Fruit fly (Drosophila melanogaster) whole organism, wandering third instar larva: ENCODE results near the gene CG32388.

Experiments
- Abd-B ChIP-seq: fragments of >200 bp; optimal IDR thresholded peaks from 2 replicates; lab custom pipeline; 2017; ENCODE audit warnings: missing biosample characterization, missing genetic modification characterization
- CG32264 ChIP-seq: fragments of 200-800 bp; sonication (Bioruptor generic); optimal IDR thresholded peaks from 2 replicates; lab custom pipeline; 2016; ENCODE audit warnings: missing biosample characterization, missing genetic modification characterization
- CG9705 ChIP-seq: fragments of 200-800 bp; sonication (Bioruptor generic); optimal IDR thresholded peaks from 2 replicates; lab custom pipeline; 2018; ENCODE audit warnings: missing biosample characterization, mild to moderate bottlenecking, missing genetic modification characterization
- CrebA ChIP-seq: fragments of 200-800 bp; sonication (Bioruptor generic); optimal IDR thresholded peaks from 2 replicates; lab custom pipeline; 2016; ENCODE audit warnings: missing biosample characterization, mild to moderate bottlenecking, missing genetic modification characterization, borderline replicate concordance
- Dfd ChIP-seq: fragments of >200 bp; optimal IDR thresholded peaks from 2 replicates; lab custom pipeline; 2017; ENCODE audit warnings: missing biosample characterization, missing genetic modification characterization
- Dif ChIP-seq: fragments of 200-275, 200-300 bp; sonication (Bioruptor generic); optimal IDR thresholded peaks from 2 replicates; lab custom pipeline; 2018; ENCODE audit warnings: missing biosample characterization, missing genetic modification characterization; ENCODE audit not compliant: partially characterized antibody
- GATAd ChIP-seq: sonication (Bioruptor generic); optimal IDR thresholded peaks from 2 replicates; lab custom pipeline; 2016; ENCODE audit warnings: missing biosample characterization, missing genetic modification characterization
- HLH106 ChIP-seq: fragments of 200-800 bp; optimal IDR thresholded peaks from 3 replicates; lab custom pipeline; 2019; ENCODE audit warnings: missing biosample characterization, mild to moderate bottlenecking, missing genetic modification characterization, moderate library complexity
- Hnf4 ChIP-seq: fragments of 200-800 bp; sonication (Bioruptor generic); optimal IDR thresholded peaks from 2 replicates; lab custom pipeline; 2016; ENCODE audit warnings: missing biosample characterization, mild to moderate bottlenecking, missing genetic modification characterization
- Hr78 ChIP-seq: fragments of >200 bp; optimal IDR thresholded peaks from 2 replicates; lab custom pipeline; 2017; ENCODE audit warnings: missing biosample characterization, missing genetic modification characterization
- Hr83 ChIP-seq: fragments of 200-300 bp; sonication (Bioruptor generic); optimal IDR thresholded peaks from 2 replicates; lab custom pipeline; 2016; ENCODE audit warnings: missing biosample characterization, mild to moderate bottlenecking, missing genetic modification characterization, moderate library complexity; ENCODE audit not compliant: poor library complexity, severe bottlenecking
- Jra ChIP-seq: sonication (Bioruptor generic); optimal IDR thresholded peaks from 2 replicates; lab custom pipeline; 2016; ENCODE audit warnings: missing biosample characterization, missing genetic modification characterization
- Mio ChIP-seq: sonication (Bioruptor generic); optimal IDR thresholded peaks from 2 replicates; lab custom pipeline; 2016; ENCODE audit warnings: missing biosample characterization, missing genetic modification characterization
- Myc ChIP-seq: fragments of >200 bp; optimal IDR thresholded peaks from 2 replicates; lab custom pipeline; 2017
- N ChIP-seq: fragments of >200 bp; optimal IDR thresholded peaks from 2 replicates; lab custom pipeline; 2018; ENCODE audit warnings: missing biosample characterization, missing external identifiers, missing genetic modification characterization
- OdsH ChIP-seq: fragments of 200-800 bp; sonication (Bioruptor generic); optimal IDR thresholded peaks from 2 replicates; lab custom pipeline; 2016; ENCODE audit warnings: missing biosample characterization, mild to moderate bottlenecking, missing genetic modification characterization
- Rel ChIP-seq, 2 experiments: fragments of 200-800 bp; sonication (Bioruptor generic) in 1 of 2; optimal IDR thresholded peaks; 2 replicates in 1 of 2; 3 replicates in 1 of 2; lab custom pipeline; 2016 to 2019; ENCODE audit warnings: mild to moderate bottlenecking in 2 of 2, missing biosample characterization in 2 of 2, missing genetic modification characterization in 2 of 2, moderate library complexity in 1 of 2
- Sp1 ChIP-seq: fragments of 200-800 bp; sonication (Bioruptor generic); optimal IDR thresholded peaks from 3 replicates; lab custom pipeline; 2019; ENCODE audit warnings: missing biosample characterization, mild to moderate bottlenecking, missing genetic modification characterization, moderate library complexity
- Vsx2 ChIP-seq: fragments of 200-300, 225-300 bp; sonication (Bioruptor generic); optimal IDR thresholded peaks from 2 replicates; lab custom pipeline; 2018; ENCODE audit warnings: missing biosample characterization, missing genetic modification characterization; ENCODE audit not compliant: partially characterized antibody
- br ChIP-seq: fragments of 200-800 bp; sonication (Bioruptor generic); optimal IDR thresholded peaks from 2 replicates; lab custom pipeline; 2016; ENCODE audit warnings: missing biosample characterization, missing genetic modification characterization
- brk ChIP-seq: fragments of 200-800 bp; sonication (Bioruptor generic); optimal IDR thresholded peaks from 2 replicates; lab custom pipeline; 2016; ENCODE audit warnings: missing biosample characterization, mild to moderate bottlenecking, missing genetic modification characterization
- dl ChIP-seq, 2 experiments: fragments of 175-275, 200-275 bp in 1 of 2; fragments of 200-275 bp in 1 of 2; sonication (Bioruptor generic); optimal IDR thresholded peaks; lab custom pipeline; 2018; ENCODE audit warnings: mild to moderate bottlenecking in 2 of 2, missing biosample characterization in 2 of 2, missing genetic modification characterization in 2 of 2, moderate library complexity in 2 of 2; ENCODE audit not compliant: partially characterized antibody in 2 of 2, insufficient read depth in 1 of 2
- dmrt93B ChIP-seq: fragments of 200-800 bp; sonication (Bioruptor generic); optimal IDR thresholded peaks from 2 replicates; lab custom pipeline; 2018; ENCODE audit warnings: missing biosample characterization, mild to moderate bottlenecking, missing genetic modification characterization
- dsf ChIP-seq: sonication (Bioruptor generic); optimal IDR thresholded peaks from 2 replicates; lab custom pipeline; 2016; ENCODE audit warnings: missing biosample characterization, missing genetic modification characterization, borderline replicate concordance
- ey ChIP-seq: fragments of 200-800 bp; sonication (Bioruptor generic); optimal IDR thresholded peaks from 2 replicates; lab custom pipeline; 2016; ENCODE audit warnings: missing biosample characterization, missing genetic modification characterization
- foxo ChIP-seq, 2 experiments: fragments of 200-800 bp; sonication (Bioruptor generic); optimal IDR thresholded peaks; 2 replicates in 1 of 2; 3 replicates in 1 of 2; lab custom pipeline; 2016 to 2017; ENCODE audit warnings: missing biosample characterization in 2 of 2, missing genetic modification characterization in 2 of 2
- fru ChIP-seq: fragments of 200-800 bp; sonication (Bioruptor generic); optimal IDR thresholded peaks from 3 replicates; lab custom pipeline; 2016; ENCODE audit warnings: missing biosample characterization, mild to moderate bottlenecking, missing genetic modification characterization
- h ChIP-seq: fragments of 200-800 bp; sonication (Bioruptor generic); optimal IDR thresholded peaks from 3 replicates; lab custom pipeline; 2016; ENCODE audit warnings: missing biosample characterization, mild to moderate bottlenecking, missing genetic modification characterization
- jim ChIP-seq: fragments of 175-275, 200-325 bp; sonication (Bioruptor generic); optimal IDR thresholded peaks from 2 replicates; lab custom pipeline; 2016; ENCODE audit warnings: missing biosample characterization, mild to moderate bottlenecking, missing genetic modification characterization
- lola ChIP-seq: fragments of >200 bp; optimal IDR thresholded peaks from 2 replicates; lab custom pipeline; 2017; ENCODE audit warnings: missing biosample characterization, missing genetic modification characterization
- pan ChIP-seq: fragments of >200 bp; optimal IDR thresholded peaks from 2 replicates; lab custom pipeline; 2017
- psq ChIP-seq: fragments of 200-800 bp; sonication (Bioruptor generic); optimal IDR thresholded peaks from 3 replicates; lab custom pipeline; 2017; ENCODE audit warnings: missing biosample characterization, mild to moderate bottlenecking, missing genetic modification characterization, moderate library complexity
- rgr ChIP-seq: fragments of 200-800 bp; sonication (Bioruptor generic); optimal IDR thresholded peaks from 3 replicates; lab custom pipeline; 2016; ENCODE audit warnings: missing biosample characterization, mild to moderate bottlenecking, missing genetic modification characterization
- sage ChIP-seq: fragments of 200-800 bp; sonication (Bioruptor generic); optimal IDR thresholded peaks from 2 replicates; lab custom pipeline; 2016; ENCODE audit warnings: missing biosample characterization, mild to moderate bottlenecking, missing genetic modification characterization
- sv ChIP-seq: fragments of 200-800 bp; sonication (Bioruptor generic); optimal IDR thresholded peaks from 3 replicates; lab custom pipeline; 2016; ENCODE audit warnings: missing biosample characterization, missing genetic modification characterization
- tai ChIP-seq: sonication (Bioruptor generic); optimal IDR thresholded peaks from 2 replicates; lab custom pipeline; 2016; ENCODE audit warnings: missing biosample characterization, missing genetic modification characterization
- usp ChIP-seq: fragments of >200 bp; optimal IDR thresholded peaks from 2 replicates; lab custom pipeline; 2017; ENCODE audit warnings: missing biosample characterization, missing genetic modification characterization
- woc ChIP-seq: sonication (Bioruptor generic); optimal IDR thresholded peaks from 2 replicates; lab custom pipeline; 2016; ENCODE audit warnings: missing biosample characterization, mild to moderate bottlenecking, missing genetic modification characterization

Gene CG32388

DNA sequence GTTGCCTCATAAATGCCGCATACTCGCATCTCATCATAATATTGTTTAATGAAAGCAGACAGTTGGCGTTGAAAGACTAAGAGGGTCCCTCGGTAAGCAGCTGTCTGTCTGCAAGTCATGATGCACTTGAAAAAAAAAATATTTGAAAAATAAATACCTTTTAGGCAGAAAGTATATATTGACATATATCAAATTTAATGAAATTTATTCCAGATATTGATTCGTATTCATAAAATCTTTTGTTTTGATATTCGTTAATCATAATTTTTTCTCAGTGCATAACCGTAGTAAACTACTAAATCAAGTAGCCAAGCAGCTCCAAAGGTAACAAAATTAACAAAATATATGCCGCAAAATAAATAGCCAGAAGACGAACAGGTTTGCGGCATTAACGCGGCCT is 17.5 kb upstream of the CG32388 start:
- TF ChIP-seq h (GFP tag; lab: Kevin White, UChicago): no peak

DNA sequence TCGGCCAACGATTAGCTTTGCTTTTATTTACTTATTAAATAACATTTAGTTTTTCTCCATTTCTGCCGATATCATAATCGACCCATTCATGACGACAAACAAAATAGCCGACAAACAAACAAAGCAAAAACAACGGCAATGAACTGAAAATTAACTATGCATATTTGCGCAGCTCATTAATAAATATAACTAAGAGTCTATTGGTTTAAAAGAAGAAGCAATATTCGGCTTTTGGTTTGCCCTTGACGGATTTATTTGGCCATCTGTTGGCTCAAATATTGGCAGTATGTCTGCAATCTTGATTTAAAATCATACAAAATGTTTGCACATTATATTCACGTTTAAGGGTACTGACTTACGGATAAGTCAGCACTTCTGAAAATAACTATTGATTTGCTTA is 15.6 kb upstream of the CG32388 start:
- no peak for TF ChIP-seq CG32264
- no peak for TF ChIP-seq Rel (GFP tag; optimal IDR thresholded peaks at IDR 0.05; lab: Kevin White, UChicago)
- no peak for TF ChIP-seq Rel (tag; optimal IDR thresholded peaks at IDR 0.05; lab: Kevin White, UChicago)

DNA sequence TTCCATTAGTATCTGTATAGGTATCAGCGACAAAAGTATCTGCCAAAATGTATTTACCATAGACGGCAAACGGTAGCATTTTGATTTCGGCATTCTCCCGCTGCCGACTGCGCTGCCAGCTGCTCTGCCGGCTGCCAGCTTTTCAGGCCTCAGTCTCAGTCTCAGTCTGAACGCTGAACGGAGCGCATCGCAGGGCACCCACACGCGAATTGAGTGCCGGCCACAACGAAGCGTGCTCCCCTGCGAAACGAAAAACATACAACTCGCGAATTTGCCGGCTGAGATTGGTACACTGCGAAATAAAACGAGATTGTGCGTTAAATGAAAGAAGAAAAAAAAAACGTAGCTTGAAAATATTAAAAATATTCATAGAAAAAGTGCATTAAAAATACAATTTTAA is 14.3 kb upstream of the CG32388 start, which contains the start of gene Mp:
Gene Mp, plus strand, starts transcription at position 152 of the 400 bp plus-strand sequence.
- TF ChIP-seq Abd-B (GFP tag; lab: Kevin White, UChicago): no peak
- no peak for TF ChIP-seq woc (GFP tag; lab: Kevin White, UChicago)

DNA sequence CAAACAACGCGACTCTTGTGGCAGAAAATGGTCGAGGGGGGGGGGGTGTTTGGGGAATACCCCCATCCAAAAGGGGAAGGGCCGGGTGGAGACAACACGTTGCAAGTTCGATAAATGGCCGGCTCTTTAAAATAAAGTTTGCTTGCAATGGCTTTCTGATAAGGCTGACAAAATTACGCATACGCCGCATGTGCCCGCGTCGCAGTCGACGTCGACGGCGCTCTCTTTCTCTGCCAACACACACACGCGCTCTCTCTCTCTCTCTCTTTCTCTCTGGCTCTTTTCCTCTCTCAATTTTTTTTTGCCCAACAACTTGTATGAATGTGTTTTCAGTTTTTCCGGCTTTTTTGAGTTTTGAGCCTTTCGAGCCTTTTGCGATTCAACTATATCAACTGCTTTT is 13.0 kb upstream of the CG32388 start:
- no peak for TF ChIP-seq rgr (GFP tag; lab: Kevin White, UChicago)
- no peak for TF ChIP-seq CG9705 (GFP tag; lab: Kevin White, UChicago)
- no peak for TF ChIP-seq br (GFP tag; lab: Kevin White, UChicago)
- TF ChIP-seq dl (GFP tag; optimal IDR thresholded peaks at IDR 0.05; lab: Kevin White, UChicago; ENCODE audit: insufficient read depth in 1 of 2, partially characterized antibody in 2 of 2): no peak
- TF ChIP-seq ey: no peak
- no peak for TF ChIP-seq Dfd (GFP tag; lab: Kevin White, UChicago)
- TF ChIP-seq lola (GFP tag; lab: Kevin White, UChicago): no peak
- TF ChIP-seq Hr83 (GFP tag; lab: Kevin White, UChicago): no peak
- no peak for TF ChIP-seq tai (GFP tag; lab: Kevin White, UChicago)
- TF ChIP-seq Dif (GFP tag; lab: Kevin White, UChicago): no peak
- TF ChIP-seq Vsx2: no peak
- TF ChIP-seq dsf (GFP tag; lab: Kevin White, UChicago): no peak
- TF ChIP-seq Abd-B (GFP tag; lab: Kevin White, UChicago): no peak

DNA sequence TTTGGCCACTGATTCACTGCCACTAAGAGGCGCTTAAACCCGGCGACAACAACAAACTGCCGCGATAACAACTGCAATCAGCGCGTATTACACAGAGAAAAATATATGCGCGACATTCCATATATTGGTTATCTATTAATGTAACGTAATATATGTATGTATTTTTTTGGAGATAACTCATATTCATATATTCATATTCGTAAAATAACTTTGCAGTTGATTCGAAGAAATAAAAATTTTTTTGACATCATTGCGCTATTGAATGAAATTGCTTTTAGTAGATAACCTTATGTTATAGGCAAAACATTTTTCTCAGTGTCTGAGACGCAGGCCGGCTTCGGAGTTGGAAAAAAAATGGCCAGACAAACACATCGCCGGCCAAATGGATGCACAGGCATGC is 12.5 kb upstream of the CG32388 start:
- peak; percentile 0 for TF ChIP-seq psq (GFP tag; lab: Kevin White, UChicago)
- no peak for TF ChIP-seq Mio (GFP tag; lab: Kevin White, UChicago)
- TF ChIP-seq Jra: no peak
- TF ChIP-seq jim (GFP tag; lab: Kevin White, UChicago): no peak
- TF ChIP-seq Hr78 (GFP tag; lab: Kevin White, UChicago): no peak
- peak; percentile 16 for TF ChIP-seq fru (GFP tag; lab: Kevin White, UChicago)
- peak; percentile 9 for TF ChIP-seq br (GFP tag; lab: Kevin White, UChicago)
- TF ChIP-seq usp (GFP tag; lab: Kevin White, UChicago): no peak
- TF ChIP-seq sv (GFP tag; lab: Kevin White, UChicago): no peak
- TF ChIP-seq Myc (lab: Kevin White, UChicago): no peak
- peak; percentile 22 for TF ChIP-seq OdsH
- TF ChIP-seq pan (lab: Kevin White, UChicago): no peak
- TF ChIP-seq tai (GFP tag; lab: Kevin White, UChicago): no peak
- peak; percentile 28 for TF ChIP-seq rgr (GFP tag; lab: Kevin White, UChicago)
- peak; percentile 31 for TF ChIP-seq HLH106 (tag; lab: Kevin White, UChicago)
- TF ChIP-seq GATAd (GFP tag; lab: Kevin White, UChicago): no peak
- TF ChIP-seq Dif (GFP tag; lab: Kevin White, UChicago): no peak
- no peak for TF ChIP-seq Hnf4 (GFP tag; lab: Kevin White, UChicago)
- TF ChIP-seq dsf (GFP tag; lab: Kevin White, UChicago): no peak
- peak in 1 of 2 experiments; percentile 29 for TF ChIP-seq foxo (GFP tag; optimal IDR thresholded peaks at IDR 0.05; lab: Kevin White, UChicago)
- no peak for TF ChIP-seq CrebA (GFP tag; lab: Kevin White, UChicago)
- peak; percentile 26 for TF ChIP-seq h (GFP tag; lab: Kevin White, UChicago)
- no peak for TF ChIP-seq lola (GFP tag; lab: Kevin White, UChicago)
- TF ChIP-seq Hr83 (GFP tag; lab: Kevin White, UChicago): no peak
- TF ChIP-seq N (GFP tag; lab: Kevin White, UChicago): no peak
- TF ChIP-seq sage (GFP tag; lab: Kevin White, UChicago): no peak
- no peak for TF ChIP-seq woc (GFP tag; lab: Kevin White, UChicago)
- TF ChIP-seq CG9705 (GFP tag; lab: Kevin White, UChicago): no peak
- TF ChIP-seq Sp1 (GFP tag; lab: Kevin White, UChicago): peak; percentile 7
- no peak for TF ChIP-seq Abd-B (GFP tag; lab: Kevin White, UChicago)
- TF ChIP-seq Vsx2: no peak
- TF ChIP-seq dmrt93B: no peak
- no peak for TF ChIP-seq brk
- TF ChIP-seq ey: peak; percentile 13
- TF ChIP-seq CG32264: no peak
- no peak for TF ChIP-seq Rel (GFP tag; optimal IDR thresholded peaks at IDR 0.05; lab: Kevin White, UChicago)
- no peak for TF ChIP-seq Rel (tag; optimal IDR thresholded peaks at IDR 0.05; lab: Kevin White, UChicago)
- TF ChIP-seq dl (GFP tag; optimal IDR thresholded peaks at IDR 0.05; lab: Kevin White, UChicago; ENCODE audit: insufficient read depth in 1 of 2, partially characterized antibody in 2 of 2): no peak
- no peak for TF ChIP-seq Dfd (GFP tag; lab: Kevin White, UChicago)
